Worm (Caenorhabditis elegans) whole organism, mixed stage, embryonic: ENCODE results near the gene ntl-3.

Source experiments
- M03D4.4 ChIP-seq: sonication (generic microtip); optimal IDR thresholded peaks from 2 replicates; lab custom pipeline; 2017; ENCODE audit warnings: mild to moderate bottlenecking, missing genetic modification characterization, missing compliant biosample characterization
- bed-3 ChIP-seq: fragments of 200-800 bp; sonication (Bioruptor generic); optimal IDR thresholded peaks from 3 replicates; lab custom pipeline; 2018; ENCODE audit warnings: mild to moderate bottlenecking, missing genetic modification characterization, moderate library complexity, missing compliant biosample characterization
- blmp-1 ChIP-seq: fragments of 150-350 bp; optimal IDR thresholded peaks from 2 replicates; lab custom pipeline; 2014; ENCODE audit warnings: missing biosample characterization, missing genetic modification characterization
- ceh-39 ChIP-seq: fragments of 150-350 bp; optimal IDR thresholded peaks from 2 replicates; lab custom pipeline; 2014; ENCODE audit warnings: missing biosample characterization, missing genetic modification characterization
- ceh-43 ChIP-seq: fragments of 200-800 bp; sonication (Bioruptor generic); optimal IDR thresholded peaks from 2 replicates; lab custom pipeline; 2018; ENCODE audit warnings: mild to moderate bottlenecking, missing genetic modification characterization, moderate library complexity, missing compliant biosample characterization
- ces-1 ChIP-seq: fragments of 150-350 bp; optimal IDR thresholded peaks from 2 replicates; lab custom pipeline; 2014; ENCODE audit warnings: missing biosample characterization, missing genetic modification reagents, missing genetic modification characterization
- cnd-1 ChIP-seq: fragments of 200-800 bp; sonication (Bioruptor generic); optimal IDR thresholded peaks from 2 replicates; lab custom pipeline; 2018; ENCODE audit warnings: mild to moderate bottlenecking, missing genetic modification characterization, missing compliant biosample characterization
- drap-1 ChIP-seq: fragments of 200-800 bp; sonication (Bioruptor generic); optimal IDR thresholded peaks from 3 replicates; lab custom pipeline; 2018; ENCODE audit warnings: mild to moderate bottlenecking, missing genetic modification characterization, missing compliant biosample characterization
- elt-1 ChIP-seq: sonication (generic microtip); optimal IDR thresholded peaks from 2 replicates; lab custom pipeline; 2017; ENCODE audit warnings: missing genetic modification characterization, mild to moderate bottlenecking, missing compliant biosample characterization, antibody characterized with exemption, moderate library complexity, borderline replicate concordance; ENCODE audit not compliant: insufficient read depth
- elt-3 ChIP-seq: fragments of 150-350 bp; optimal IDR thresholded peaks from 2 replicates; lab custom pipeline; 2014; ENCODE audit warnings: missing biosample characterization, missing genetic modification characterization
- ham-2 ChIP-seq: fragments of 200-800 bp; sonication (Bioruptor generic); optimal IDR thresholded peaks from 2 replicates; lab custom pipeline; 2018; ENCODE audit warnings: mild to moderate bottlenecking, missing genetic modification characterization, missing compliant biosample characterization
- hlh-1 ChIP-seq: fragments of 150-350 bp; optimal IDR thresholded peaks from 2 replicates; lab custom pipeline; 2014; ENCODE audit warnings: missing biosample characterization, missing genetic modification reagents, missing genetic modification characterization
- lin-13 ChIP-seq: fragments of 150-350 bp; optimal IDR thresholded peaks from 2 replicates; lab custom pipeline; 2014; ENCODE audit warnings: missing biosample characterization, missing genetic modification characterization
- lsy-2 ChIP-seq: fragments of 150-350 bp; optimal IDR thresholded peaks from 2 replicates; lab custom pipeline; 2014; ENCODE audit warnings: missing biosample characterization, missing genetic modification characterization
- mab-5 ChIP-seq: fragments of 150-350 bp; optimal IDR thresholded peaks from 2 replicates; lab custom pipeline; 2014; ENCODE audit warnings: missing biosample characterization, missing genetic modification characterization
- mep-1 ChIP-seq: fragments of 150-350 bp; optimal IDR thresholded peaks from 2 replicates; lab custom pipeline; 2017; ENCODE audit warnings: missing biosample characterization, missing genetic modification reagents, missing genetic modification characterization, inconsistent platforms
- mls-2 ChIP-seq: sonication (generic microtip); optimal IDR thresholded peaks from 2 replicates; lab custom pipeline; 2016; ENCODE audit warnings: mild to moderate bottlenecking, missing genetic modification characterization, moderate library complexity, missing compliant biosample characterization
- nhr-12 ChIP-seq: fragments of 150-350 bp; optimal IDR thresholded peaks from 2 replicates; lab custom pipeline; 2014; ENCODE audit warnings: missing biosample characterization, missing genetic modification characterization
- nhr-2 ChIP-seq: fragments of 150-350 bp; optimal IDR thresholded peaks from 2 replicates; lab custom pipeline; 2014; ENCODE audit warnings: missing biosample characterization, missing genetic modification characterization
- nhr-237 ChIP-seq: fragments of 150-350 bp; optimal IDR thresholded peaks from 2 replicates; lab custom pipeline; 2014; ENCODE audit warnings: missing biosample characterization, missing genetic modification characterization
- nhr-28 ChIP-seq: fragments of 150-350 bp; optimal IDR thresholded peaks from 2 replicates; lab custom pipeline; 2014; ENCODE audit warnings: missing biosample characterization, missing genetic modification characterization
- pha-4 ChIP-seq: fragments of 150-350 bp; optimal IDR thresholded peaks from 2 replicates; lab custom pipeline; 2018; ENCODE audit warnings: missing biosample characterization, missing genetic modification reagents, missing genetic modification characterization
- snpc-4 ChIP-seq: fragments of 150-350 bp; optimal IDR thresholded peaks from 2 replicates; lab custom pipeline; 2014; ENCODE audit warnings: missing biosample characterization, missing genetic modification characterization
- sptf-1 ChIP-seq: sonication (generic microtip); optimal IDR thresholded peaks from 2 replicates; lab custom pipeline; 2017; ENCODE audit warnings: mild to moderate bottlenecking, missing genetic modification characterization, moderate library complexity, missing compliant biosample characterization
- unc-120 ChIP-seq: sonication (generic microtip); optimal IDR thresholded peaks from 2 replicates; lab custom pipeline; 2017; ENCODE audit warnings: missing genetic modification characterization, missing compliant biosample characterization; ENCODE audit not compliant: poor library complexity, severe bottlenecking
- unc-39 ChIP-seq: fragments of 150-350 bp; optimal IDR thresholded peaks from 2 replicates; lab custom pipeline; 2014; ENCODE audit warnings: missing biosample characterization, missing genetic modification characterization
- unc-62 ChIP-seq: fragments of 150-350 bp; optimal IDR thresholded peaks from 2 replicates; lab custom pipeline; 2014; ENCODE audit warnings: missing biosample characterization, missing genetic modification reagents, missing genetic modification characterization
- ztf-11 ChIP-seq: fragments of 150-350 bp; optimal IDR thresholded peaks from 2 replicates; lab custom pipeline; 2014; ENCODE audit warnings: missing biosample characterization, missing genetic modification characterization

Gene ntl-3

ce11 chrIII:11824088-11824487 is 22.2 kb downstream of the ntl-3 start:
- no peak for TF ChIP-seq ceh-43
- TF ChIP-seq lin-13 (tag; lab: Kevin White, UChicago), result no peak
- TF ChIP-seq ham-2, result no peak
- no peak for TF ChIP-seq pha-4
- TF ChIP-seq unc-62, result no peak
- no peak for TF ChIP-seq unc-39 (tag; lab: Kevin White, UChicago)
- TF ChIP-seq elt-1, result no peak
- no peak for TF ChIP-seq mep-1 (tag; lab: Kevin White, UChicago)
- no peak for TF ChIP-seq sptf-1 (tag; lab: Kevin White, UChicago)
- no peak for TF ChIP-seq hlh-1 (tag; lab: Kevin White, UChicago)

ce11 chrIII:11823260-11823659 is 23.0 kb downstream of the ntl-3 start, which contains the start of gene C18D11.3:
Gene C18D11.3 (plus strand): TSS chrIII:11823448.
- peak; percentile 63 for TF ChIP-seq unc-120 (tag; lab: Kevin White, UChicago)
- TF ChIP-seq lin-13 (tag; lab: Kevin White, UChicago), result peak; percentile 74
- TF ChIP-seq mls-2 (tag; lab: Kevin White, UChicago), result peak; percentile 7
- TF ChIP-seq pha-4, result peak; percentile 78
- TF ChIP-seq sptf-1 (tag; lab: Kevin White, UChicago), result peak; percentile 21
- no peak for TF ChIP-seq bed-3 (GFP tag; lab: Kevin White, UChicago)
- TF ChIP-seq ceh-43, result peak; percentile 8
- peak; percentile 74 for TF ChIP-seq mep-1 (tag; lab: Kevin White, UChicago)
- TF ChIP-seq lsy-2, result peak; percentile 95
- TF ChIP-seq nhr-237 (tag; lab: Kevin White, UChicago), result peak; percentile 46
- peak; percentile 94 for TF ChIP-seq hlh-1 (tag; lab: Kevin White, UChicago)
- TF ChIP-seq snpc-4, result no peak
- TF ChIP-seq nhr-12 (tag; lab: Kevin White, UChicago), result no peak
- peak; percentile 11 for TF ChIP-seq unc-62
- no peak for TF ChIP-seq drap-1 (GFP tag; lab: Kevin White, UChicago)
- peak; percentile 1 for TF ChIP-seq ceh-39 (tag; lab: Kevin White, UChicago)
- TF ChIP-seq unc-39 (tag; lab: Kevin White, UChicago), result no peak
- TF ChIP-seq ces-1, result peak; percentile 13
- TF ChIP-seq M03D4.4 (tag; lab: Kevin White, UChicago), result peak; percentile 10

DNA sequence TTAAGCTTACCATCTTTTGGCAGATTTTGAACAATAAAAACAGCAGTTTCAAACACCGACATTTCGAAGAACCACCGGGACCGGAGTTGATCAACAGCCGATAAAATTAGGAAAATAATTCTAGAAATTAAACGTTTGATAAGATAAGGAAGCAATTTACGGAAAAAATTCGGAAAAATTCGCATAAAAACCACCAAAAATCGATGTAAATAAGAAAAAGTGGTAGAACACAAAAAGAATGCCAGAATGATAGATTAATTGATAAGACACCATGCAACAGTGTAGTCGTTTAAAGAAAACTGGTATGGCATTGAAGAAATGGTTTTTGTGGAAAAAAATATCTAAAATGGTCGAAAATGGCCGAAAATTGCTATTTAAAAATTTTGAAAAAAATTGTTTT is 23.9 kb downstream of the ntl-3 start, which contains the start of gene maa-1:
TSS of gene maa-1 (minus strand) at position 120 of the 400 bp plus-strand sequence.
- no peak for TF ChIP-seq nhr-28 (tag; lab: Kevin White, UChicago)
- no peak for TF ChIP-seq lsy-2
- TF ChIP-seq M03D4.4 (tag; lab: Kevin White, UChicago), result no peak
- TF ChIP-seq elt-3 (tag; lab: Kevin White, UChicago), result no peak
- TF ChIP-seq ztf-11 (tag; lab: Kevin White, UChicago), result no peak
- TF ChIP-seq ceh-39 (tag; lab: Kevin White, UChicago), result no peak
- no peak for TF ChIP-seq sptf-1 (tag; lab: Kevin White, UChicago)
- no peak for TF ChIP-seq cnd-1 (tag; lab: Kevin White, UChicago)
- no peak for TF ChIP-seq mep-1 (tag; lab: Kevin White, UChicago)
- TF ChIP-seq bed-3 (GFP tag; lab: Kevin White, UChicago), result no peak
- TF ChIP-seq snpc-4, result no peak
- TF ChIP-seq mab-5 (tag; lab: Kevin White, UChicago), result no peak
- TF ChIP-seq nhr-12 (tag; lab: Kevin White, UChicago), result no peak

DNA sequence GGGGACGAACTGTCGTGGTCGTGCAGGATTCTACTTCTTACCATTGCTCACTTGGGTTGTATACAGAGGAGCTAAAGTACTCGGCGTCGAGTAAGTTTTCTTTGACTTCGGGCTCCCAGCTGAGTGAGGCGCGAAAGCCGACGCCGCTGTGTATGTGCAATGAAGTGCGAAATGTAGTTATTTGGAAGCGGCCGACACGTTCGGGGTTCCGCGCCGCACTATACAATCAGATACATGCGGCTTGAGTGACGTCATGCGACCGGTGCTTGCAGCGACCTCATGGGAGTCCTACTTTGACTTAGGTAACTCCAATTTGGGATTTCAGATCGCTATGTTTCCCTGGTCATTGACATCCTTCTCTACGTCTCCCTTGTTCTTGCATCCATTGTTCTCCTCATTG is 28.4 kb downstream of the ntl-3 start:
- TF ChIP-seq pha-4 (no peak), unc-120 (tag; lab: Kevin White, UChicago) (no peak), blmp-1 (tag; lab: Kevin White, UChicago) (no peak), ceh-39 (tag; lab: Kevin White, UChicago) (no peak), lsy-2 (no peak), mep-1 (tag; lab: Kevin White, UChicago) (no peak), lin-13 (tag; lab: Kevin White, UChicago) (no peak), nhr-2 (tag; lab: Kevin White, UChicago) (no peak)

DNA sequence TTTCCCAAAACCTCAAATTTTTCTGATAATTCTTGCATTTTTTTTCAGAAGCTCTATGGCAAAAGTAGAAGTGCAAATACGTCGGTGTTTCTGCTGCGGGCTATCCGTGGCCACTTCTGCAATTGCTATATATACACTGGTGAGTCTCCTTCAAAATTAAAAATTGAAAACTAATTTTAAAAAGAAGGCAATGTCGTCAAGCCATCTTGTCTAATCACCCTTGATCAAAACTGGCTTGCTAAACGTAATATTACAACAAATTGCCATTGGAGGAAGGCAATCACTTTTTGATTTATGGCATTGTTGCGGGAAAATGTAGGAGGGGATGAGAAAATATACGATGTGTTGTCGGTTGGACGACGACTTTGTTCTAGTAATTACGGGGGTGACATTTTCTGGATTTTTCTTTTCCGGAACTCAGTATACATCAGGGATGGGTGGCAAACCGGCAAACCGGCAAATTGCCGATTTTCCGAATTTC is 29.7 kb downstream of the ntl-3 start, which contains the start of gene C18D11.1:
TSS of gene C18D11.1 (plus strand) at position 51 of the 481 bp plus-strand sequence.
- TF ChIP-seq unc-62 (peak; percentile 60), lin-13 (tag; lab: Kevin White, UChicago) (no peak)

DNA sequence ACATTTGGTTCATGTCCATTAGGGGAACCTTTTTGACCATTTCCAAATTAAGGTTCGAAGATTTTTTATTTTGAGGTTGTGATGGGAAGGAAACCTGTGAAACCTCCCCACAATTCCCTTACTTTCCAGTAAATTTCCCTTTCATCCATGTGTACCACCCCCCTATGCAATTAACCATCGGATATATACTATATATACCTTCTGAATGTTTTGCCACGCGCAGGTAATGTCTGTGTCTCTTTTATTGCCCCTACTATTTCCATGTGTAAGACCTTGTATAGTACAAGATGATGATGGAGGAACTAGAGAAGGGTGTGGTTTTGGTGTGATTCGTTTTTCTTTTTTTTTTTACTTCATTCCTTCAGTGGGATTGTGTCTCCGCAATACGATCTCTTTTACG is 31.6 kb downstream of the ntl-3 start:
- TF ChIP-seq unc-62, result no peak
- TF ChIP-seq blmp-1 (tag; lab: Kevin White, UChicago), result peak; percentile 58
- TF ChIP-seq, all 35 proteins: peak for 1
